Worm (Caenorhabditis elegans) whole organism, early embryonic: ENCODE data around the gene T19H12.15.
"Not testable (repeated sequence)": the region's sequence is repeated elsewhere in the genome, so short reads cannot be mapped to it uniquely, and the experiment has no call there.

Experiments
- B0310.2 ChIP-seq: sonication (generic microtip); optimal IDR thresholded peaks from 2 replicates; lab custom pipeline; 2016; ENCODE audit warnings: mild to moderate bottlenecking, missing genetic modification characterization, missing compliant biosample characterization
- F13C5.2 ChIP-seq: sonication (generic microtip); optimal IDR thresholded peaks from 2 replicates; lab custom pipeline; 2017; ENCODE audit warnings: mild to moderate bottlenecking, missing genetic modification characterization, inconsistent platforms, missing compliant biosample characterization
- aly-1 ChIP-seq: sonication (generic microtip); optimal IDR thresholded peaks from 2 replicates; lab custom pipeline; 2016; ENCODE audit warnings: missing genetic modification characterization, missing compliant biosample characterization
- ama-1 ChIP-seq: fragments of 150-350 bp; optimal IDR thresholded peaks from 2 replicates; lab custom pipeline; 2014
- ceh-13 ChIP-seq: fragments of 200-800 bp; sonication (Bioruptor generic); optimal IDR thresholded peaks from 2 replicates; lab custom pipeline; 2018; ENCODE audit warnings: mild to moderate bottlenecking, missing genetic modification characterization, missing compliant biosample characterization
- ceh-36 ChIP-seq: sonication (generic microtip); optimal IDR thresholded peaks from 2 replicates; lab custom pipeline; 2016; ENCODE audit warnings: missing genetic modification characterization, inconsistent platforms, missing compliant biosample characterization
- ets-7 ChIP-seq: sonication (generic microtip); optimal IDR thresholded peaks from 2 replicates; lab custom pipeline; 2016; ENCODE audit warnings: missing genotype, missing genetic modification characterization, missing compliant biosample characterization
- flt-1 ChIP-seq: fragments of 200-800 bp; sonication (Bioruptor generic); IDR thresholded peaks from 2 replicates; pipeline ENCODE4 v1.3.6; 2022; ENCODE audit warnings: missing genetic modification characterization, missing compliant biosample characterization
- hmbx-1 ChIP-seq: sonication (generic microtip); optimal IDR thresholded peaks from 2 replicates; lab custom pipeline; 2016; ENCODE audit warnings: mild to moderate bottlenecking, missing genetic modification characterization, missing compliant biosample characterization
- hmg-4 ChIP-seq: fragments of 200-800 bp; sonication (Bioruptor generic); optimal IDR thresholded peaks from 2 replicates; lab custom pipeline; 2018; ENCODE audit warnings: mild to moderate bottlenecking, missing genetic modification characterization, missing compliant biosample characterization
- hnd-1 ChIP-seq: sonication (generic microtip); optimal IDR thresholded peaks from 2 replicates; lab custom pipeline; 2016; ENCODE audit warnings: missing genetic modification characterization, missing compliant biosample characterization
- pes-1 ChIP-seq: fragments of 200-800 bp; sonication (Bioruptor generic); IDR thresholded peaks from 2 replicates; pipeline ENCODE4 v1.3.6; 2022; ENCODE audit warnings: missing genetic modification reagents, missing genetic modification characterization, missing compliant biosample characterization
- scrt-1 ChIP-seq: fragments of 200-800 bp; sonication (Bioruptor generic); IDR thresholded peaks from 2 replicates; pipeline ENCODE4 v1.3.6; 2022; ENCODE audit warnings: missing genetic modification characterization, missing compliant biosample characterization
- sea-1 ChIP-seq: fragments of 200-800 bp; sonication (Bioruptor generic); conservative IDR thresholded peaks from 2 replicates; pipeline ENCODE4 v1.3.6; 2022; ENCODE audit warnings: missing genetic modification characterization, missing compliant biosample characterization
- tbx-11 ChIP-seq: fragments of 200-800 bp; sonication (Bioruptor generic); IDR thresholded peaks from 2 replicates; pipeline ENCODE4 v1.3.6; 2022; ENCODE audit warnings: missing genetic modification characterization, missing compliant biosample characterization
- tbx-37 ChIP-seq: fragments of 200-800 bp; sonication (Bioruptor generic); conservative IDR thresholded peaks from 2 replicates; pipeline ENCODE4 v1.3.6; 2022; ENCODE audit warnings: missing genetic modification reagents, missing genetic modification characterization, missing compliant biosample characterization
- tra-4 ChIP-seq: sonication (generic microtip); optimal IDR thresholded peaks from 2 replicates; lab custom pipeline; 2017; ENCODE audit warnings: missing genetic modification characterization, missing compliant biosample characterization

The T19H12.15 gene

DNA sequence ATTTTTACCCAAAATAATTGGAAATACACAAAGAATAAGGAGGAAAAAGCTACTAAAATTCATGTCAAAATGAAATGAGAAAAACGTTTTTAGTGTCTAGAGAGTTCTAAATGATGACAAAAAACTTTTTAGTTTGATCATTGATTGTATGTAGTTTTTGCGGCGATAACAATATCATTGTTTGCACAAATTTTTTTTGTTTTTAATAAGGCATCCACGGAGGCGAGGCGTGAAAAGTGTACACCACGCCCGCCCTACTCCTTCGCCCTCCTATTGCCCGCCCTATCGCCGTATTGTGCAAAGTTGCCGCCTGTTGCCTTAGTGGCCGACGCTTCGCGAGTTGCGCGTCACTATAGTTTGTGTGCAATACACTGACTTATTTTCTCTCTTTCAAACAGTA lies 20.9 kb upstream of the T19H12.15 start, which contains the start of gene ugt-10:
Gene ugt-10, minus strand, starts transcription at position 101 of the 400 bp plus-strand sequence.
- TF ChIP-seq tra-4, hmbx-1, aly-1 (tag; lab: Kevin White, UChicago): not testable (repeated sequence)

DNA sequence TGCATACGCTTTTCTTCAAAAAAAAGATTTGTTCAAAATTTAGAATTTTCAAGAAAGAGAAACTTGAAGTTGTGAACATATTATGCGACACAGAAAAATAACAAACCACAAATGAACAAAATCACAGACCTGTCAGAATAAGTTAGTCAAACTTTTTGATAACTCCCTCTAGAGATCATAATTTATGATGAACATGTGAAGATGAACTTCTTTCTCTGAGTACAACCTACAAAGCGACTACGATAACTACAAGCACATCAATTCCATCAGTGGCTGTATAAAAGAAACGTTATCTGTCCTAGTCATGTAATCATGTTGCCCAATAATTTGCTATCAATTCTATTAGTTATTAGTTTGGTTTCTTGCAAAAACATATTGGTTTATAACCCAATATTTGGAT lies 16.6 kb upstream of the T19H12.15 start, which contains the start of gene ugt-9:
Gene ugt-9, plus strand, starts transcription at position 305 of the 400 bp plus-strand sequence.
- TF ChIP-seq scrt-1 (GFP tag; lab: Robert Waterston, UW), result no peak
- TF ChIP-seq hnd-1 (tag; lab: Kevin White, UChicago), result no peak
- no peak for TF ChIP-seq B0310.2 (tag; lab: Kevin White, UChicago)
- TF ChIP-seq pes-1 (GFP tag; lab: Robert Waterston, UW), result no peak
- no peak for TF ChIP-seq sea-1
- TF ChIP-seq ceh-36 (tag; lab: Kevin White, UChicago), result no peak
- no peak for TF ChIP-seq ets-7
- TF ChIP-seq hmbx-1 (tag; lab: Kevin White, UChicago), result no peak
- TF ChIP-seq flt-1 (GFP tag; lab: Robert Waterston, UW), result no peak
- TF ChIP-seq ama-1 (lab: Kevin White, UChicago), result no peak
- no peak for TF ChIP-seq tra-4 (tag; lab: Kevin White, UChicago)
- TF ChIP-seq ceh-13 (GFP tag; lab: Kevin White, UChicago), result no peak
- TF ChIP-seq F13C5.2, result no peak
- TF ChIP-seq tbx-11 (GFP tag; lab: Robert Waterston, UW), result no peak
- TF ChIP-seq tbx-37 (GFP tag; lab: Robert Waterston, UW), result no peak
- TF ChIP-seq hmg-4 (GFP tag; lab: Kevin White, UChicago), result no peak

DNA sequence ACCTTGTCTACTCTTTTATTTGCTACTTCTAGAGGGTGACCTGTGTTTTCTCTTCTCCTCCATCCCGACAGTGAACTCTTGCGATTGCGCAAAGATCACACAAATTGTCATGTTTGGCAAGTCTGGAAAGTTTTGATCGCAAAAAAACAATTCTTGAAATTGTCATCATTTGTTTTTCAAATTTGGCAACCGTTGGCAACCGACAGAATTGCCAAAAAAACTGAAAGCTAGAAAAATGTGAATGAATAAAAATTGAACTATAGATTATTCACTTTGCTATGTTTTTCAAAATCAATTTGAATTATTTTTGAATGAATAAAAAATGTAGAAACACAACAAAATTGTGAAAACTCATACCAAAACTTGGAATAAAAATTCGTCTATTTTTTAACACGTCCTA lies 15.8 kb upstream of the T19H12.15 start, which contains the start of gene ugt-11:
Gene ugt-11, minus strand, starts transcription at position 101 of the 400 bp plus-strand sequence.
- no peak for TF ChIP-seq ceh-13 (GFP tag; lab: Kevin White, UChicago)
- TF ChIP-seq tbx-11 (GFP tag; lab: Robert Waterston, UW), result no peak
- no peak for TF ChIP-seq hmbx-1 (tag; lab: Kevin White, UChicago)
- TF ChIP-seq hmg-4 (GFP tag; lab: Kevin White, UChicago), result no peak
- TF ChIP-seq tra-4 (tag; lab: Kevin White, UChicago), result no peak
- no peak for TF ChIP-seq scrt-1 (GFP tag; lab: Robert Waterston, UW)
- TF ChIP-seq sea-1, result no peak

DNA sequence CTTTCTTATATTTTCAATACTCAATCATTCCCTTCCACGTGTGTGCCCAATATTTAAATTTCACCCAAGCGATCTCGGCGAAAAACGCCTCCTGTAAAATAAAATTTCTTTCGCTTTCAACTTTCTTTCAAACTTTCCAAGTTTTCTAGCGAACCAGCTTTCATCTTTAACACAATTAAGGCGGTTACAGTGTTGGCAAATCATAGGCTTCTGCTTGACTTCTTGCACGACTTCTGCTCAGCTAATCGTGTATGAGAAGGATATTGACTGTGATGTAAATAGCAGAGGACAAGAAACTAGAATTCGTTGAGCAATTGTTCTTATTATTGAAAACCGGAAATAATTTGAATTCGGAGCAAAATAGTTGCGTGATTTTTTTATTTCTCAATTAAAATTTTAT lies 12.2 kb upstream of the T19H12.15 start:
- no peak for TF ChIP-seq tra-4 (tag; lab: Kevin White, UChicago)
- no peak for TF ChIP-seq B0310.2 (tag; lab: Kevin White, UChicago)
- no peak for TF ChIP-seq ama-1 (lab: Kevin White, UChicago)
- TF ChIP-seq pes-1 (GFP tag; lab: Robert Waterston, UW), result no peak
- no peak for TF ChIP-seq aly-1 (tag; lab: Kevin White, UChicago)
- TF ChIP-seq ceh-13 (GFP tag; lab: Kevin White, UChicago), result no peak
- TF ChIP-seq flt-1 (GFP tag; lab: Robert Waterston, UW), result no peak
- TF ChIP-seq sea-1, result no peak
- no peak for TF ChIP-seq hmbx-1 (tag; lab: Kevin White, UChicago)
- no peak for TF ChIP-seq hmg-4 (GFP tag; lab: Kevin White, UChicago)

DNA sequence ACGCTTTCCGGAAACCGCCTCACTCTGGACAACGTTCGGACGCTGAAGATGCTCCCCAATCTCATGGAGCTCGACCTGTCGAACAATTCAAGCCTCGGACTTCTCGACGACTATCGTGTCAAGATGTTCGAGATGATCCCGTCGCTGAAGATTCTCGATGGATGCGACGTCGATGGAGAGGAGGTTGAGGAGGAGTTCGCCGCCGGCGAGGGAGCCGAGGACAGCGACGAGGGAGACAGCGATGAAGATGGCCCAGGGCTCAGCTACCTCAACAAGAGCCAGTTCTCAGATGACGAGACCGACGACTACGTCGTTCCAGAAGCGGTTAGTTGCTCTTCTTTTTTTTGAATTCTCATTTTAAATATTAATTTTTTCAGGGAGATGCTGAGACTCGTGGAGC lies 11.6 kb upstream of the T19H12.15 start:
- TF ChIP-seq sea-1 (no peak), hmg-4 (GFP tag; lab: Kevin White, UChicago) (no peak), ceh-36 (tag; lab: Kevin White, UChicago) (no peak), F13C5.2 (no peak), B0310.2 (tag; lab: Kevin White, UChicago) (no peak), tra-4 (tag; lab: Kevin White, UChicago) (no peak), hnd-1 (tag; lab: Kevin White, UChicago) (no peak), ets-7 (no peak), tbx-11 (GFP tag; lab: Robert Waterston, UW) (no peak), ceh-13 (GFP tag; lab: Kevin White, UChicago) (no peak), pes-1 (GFP tag; lab: Robert Waterston, UW) (no peak), flt-1 (GFP tag; lab: Robert Waterston, UW) (no peak), aly-1 (tag; lab: Kevin White, UChicago) (no peak), scrt-1 (GFP tag; lab: Robert Waterston, UW) (no peak), ama-1 (lab: Kevin White, UChicago) (no peak), tbx-37 (GFP tag; lab: Robert Waterston, UW) (no peak)

DNA sequence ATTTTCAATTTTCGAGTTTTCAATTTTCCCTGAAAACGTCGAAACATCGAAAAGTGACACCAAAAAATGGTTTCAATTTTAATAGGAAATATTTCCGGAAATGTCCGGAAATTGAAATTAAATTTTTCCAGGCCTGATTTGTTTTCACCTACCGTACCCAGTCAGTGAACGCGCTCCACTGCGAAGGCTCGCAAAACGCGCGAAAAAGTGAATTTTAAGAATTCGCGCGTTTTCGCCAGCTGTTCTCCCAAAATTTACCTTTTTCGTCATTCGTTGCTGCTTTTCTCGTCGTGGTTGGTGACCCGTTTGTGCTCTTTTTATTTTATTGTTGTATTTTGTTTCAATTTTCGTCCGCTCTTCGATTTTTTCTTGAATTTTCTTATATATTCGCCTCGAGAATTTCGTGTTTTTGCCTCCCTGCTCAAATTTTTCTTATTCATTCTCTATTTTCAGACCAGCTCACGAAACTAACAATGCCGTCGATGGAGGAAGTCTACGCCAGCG lies 10.9 kb upstream of the T19H12.15 start, which contains the start of gene T19H12.2:
Gene T19H12.2, plus strand, starts transcription at position 454 of the 504 bp plus-strand sequence.
- TF ChIP-seq hmbx-1 (tag; lab: Kevin White, UChicago), result no peak
- no peak for TF ChIP-seq sea-1
- TF ChIP-seq tbx-11 (GFP tag; lab: Robert Waterston, UW), result no peak
- TF ChIP-seq ceh-36 (tag; lab: Kevin White, UChicago), result no peak
- TF ChIP-seq hmg-4 (GFP tag; lab: Kevin White, UChicago), result no peak
- TF ChIP-seq F13C5.2, result no peak
- TF ChIP-seq pes-1 (GFP tag; lab: Robert Waterston, UW), result no peak
- no peak for TF ChIP-seq aly-1 (tag; lab: Kevin White, UChicago)
- no peak for TF ChIP-seq ceh-13 (GFP tag; lab: Kevin White, UChicago)
- no peak for TF ChIP-seq scrt-1 (GFP tag; lab: Robert Waterston, UW)
- TF ChIP-seq ets-7, result no peak
- TF ChIP-seq hnd-1 (tag; lab: Kevin White, UChicago), result no peak
- no peak for TF ChIP-seq ama-1 (lab: Kevin White, UChicago)
- TF ChIP-seq B0310.2 (tag; lab: Kevin White, UChicago), result no peak
- TF ChIP-seq flt-1 (GFP tag; lab: Robert Waterston, UW), result no peak
- no peak for TF ChIP-seq tbx-37 (GFP tag; lab: Robert Waterston, UW)

DNA sequence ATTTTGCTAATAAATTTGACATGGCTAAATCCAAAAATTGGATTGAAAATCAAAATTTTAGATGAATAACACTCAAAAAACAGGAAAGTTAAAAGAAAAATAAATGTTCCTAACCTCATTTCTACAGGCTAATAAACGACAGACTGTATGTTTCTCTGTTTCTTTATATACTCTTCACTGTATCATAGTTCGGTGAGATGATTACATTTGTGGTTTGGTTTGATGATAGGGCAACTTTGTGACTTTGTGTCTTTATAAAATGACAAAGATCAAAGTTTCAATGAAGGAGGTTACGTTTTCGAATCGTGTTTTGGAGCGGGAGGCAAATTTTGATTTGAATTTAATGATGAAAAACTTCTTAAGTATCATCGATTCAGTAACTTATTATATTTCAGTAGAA lies 10.3 kb upstream of the T19H12.15 start, which contains the start of gene ugt-12:
Gene ugt-12, minus strand, starts transcription at position 153 of the 400 bp plus-strand sequence.
- no peak for TF ChIP-seq F13C5.2
- TF ChIP-seq scrt-1 (GFP tag; lab: Robert Waterston, UW), result no peak
- TF ChIP-seq ceh-36 (tag; lab: Kevin White, UChicago), result no peak
- TF ChIP-seq hmg-4 (GFP tag; lab: Kevin White, UChicago), result no peak
- TF ChIP-seq flt-1 (GFP tag; lab: Robert Waterston, UW), result no peak
- TF ChIP-seq hnd-1 (tag; lab: Kevin White, UChicago), result no peak
- no peak for TF ChIP-seq tra-4 (tag; lab: Kevin White, UChicago)
- TF ChIP-seq sea-1, result no peak
- TF ChIP-seq tbx-37 (GFP tag; lab: Robert Waterston, UW), result no peak
- no peak for TF ChIP-seq aly-1 (tag; lab: Kevin White, UChicago)
- no peak for TF ChIP-seq ets-7
- no peak for TF ChIP-seq ama-1 (lab: Kevin White, UChicago)
- no peak for TF ChIP-seq pes-1 (GFP tag; lab: Robert Waterston, UW)
- no peak for TF ChIP-seq hmbx-1 (tag; lab: Kevin White, UChicago)
- TF ChIP-seq ceh-13 (GFP tag; lab: Kevin White, UChicago), result no peak
- no peak for TF ChIP-seq tbx-11 (GFP tag; lab: Robert Waterston, UW)
- TF ChIP-seq B0310.2 (tag; lab: Kevin White, UChicago), result no peak
